Fruit fly (Drosophila melanogaster): ENCODE results near the gene CG31862.

The CG31862 gene

dm6 chr2L:12348407-12349091, 9.9 kb downstream of the CG31862 start (continued):
- TF ChIP-seq wek (GFP tag; optimal IDR thresholded peaks at IDR 0.05): no peak
- no peak for TF ChIP-seq Sry-β (GFP tag; optimal IDR thresholded peaks at IDR 0.05)
- no peak for TF ChIP-seq maf-S (GFP tag; optimal IDR thresholded peaks at IDR 0.05)
- TF ChIP-seq eve (GFP tag; optimal IDR thresholded peaks at IDR 0.05): peak in 1 of 2 experiments; percentile 65
- TF ChIP-seq Eip74EF (GFP tag; optimal IDR thresholded peaks at IDR 0.05): no peak
- TF ChIP-seq Six4 (GFP tag; optimal IDR thresholded peaks at IDR 0.05): no peak
- no peak for TF ChIP-seq HLH4C (GFP tag; IDR thresholded peaks at IDR 0.05; ENCODE audit: partially characterized antibody)
- TF ChIP-seq CG13296 (GFP tag; optimal IDR thresholded peaks at IDR 0.05): peak; percentile 29

dm6 chr2L:12350880-12351279, 12.2 kb downstream of the CG31862 start:
- TF ChIP-seq sr (GFP tag; IDR thresholded peaks at IDR 0.05) (no peak), CG4360 (GFP tag; IDR thresholded peaks at IDR 0.05) (no peak), Myb (GFP tag; optimal IDR thresholded peaks at IDR 0.05) (peak; percentile 9), fd64A (GFP tag; optimal IDR thresholded peaks at IDR 0.05) (no peak), pzg (GFP tag; optimal IDR thresholded peaks at IDR 0.05) (no peak), slp2 (GFP tag; optimal IDR thresholded peaks at IDR 0.05) (peak; percentile 34), CG9609 (GFP tag; optimal IDR thresholded peaks at IDR 0.05) (peak; percentile 72), Hsf (GFP tag; optimal IDR thresholded peaks at IDR 0.05) (peak; percentile 7), crol (GFP tag; IDR thresholded peaks at IDR 0.05) (0 out of 2 replicates have a peak, but pooled peaks have one; percentile 37), Hr51 (GFP tag; optimal IDR thresholded peaks at IDR 0.05) (peak in 1 of 2 experiments; percentile 2), disco-r (GFP tag; optimal IDR thresholded peaks at IDR 0.05) (no peak), Ptx1 (GFP tag; IDR thresholded peaks at IDR 0.05) (peak; percentile 48), nerfin-1 (tag; optimal IDR thresholded peaks at IDR 0.05) (no peak), vnd (GFP tag; IDR thresholded peaks at IDR 0.05; ENCODE audit: partially characterized antibody) (no peak), Dip2 (GFP tag; IDR thresholded peaks at IDR 0.05) (no peak), BtbVII (GFP tag; optimal IDR thresholded peaks at IDR 0.05) (no peak), shn (GFP tag; optimal IDR thresholded peaks at IDR 0.05) (no peak), CG10654 (GFP tag; optimal IDR thresholded peaks at IDR 0.05) (peak; percentile 38), CG15696 (tag; optimal IDR thresholded peaks at IDR 0.05) (peak; percentile 70), D (optimal IDR thresholded peaks at IDR 0.05) (no peak), D (GFP tag; optimal IDR thresholded peaks at IDR 0.05) (peak; percentile 57), gce (GFP tag; IDR thresholded peaks at IDR 0.05) (no peak), psq (GFP tag; optimal IDR thresholded peaks at IDR 0.05) (no peak), zen2 (GFP tag; IDR thresholded peaks at IDR 0.05; ENCODE audit: partially characterized antibody) (no peak), CG14965 (GFP tag; optimal IDR thresholded peaks at IDR 0.05; ENCODE audit: borderline replicate concordance) (no peak), CG10979 (tag; optimal IDR thresholded peaks at IDR 0.05) (peak; percentile 78), HLH54F (GFP tag; optimal IDR thresholded peaks at IDR 0.05) (no peak), Side (GFP tag; optimal IDR thresholded peaks at IDR 0.05) (peak; percentile 4), CG8478 (optimal IDR thresholded peaks at IDR 0.05) (no peak), CG8281 (tag; optimal IDR thresholded peaks at IDR 0.05) (no peak), Blimp-1 (GFP tag; optimal IDR thresholded peaks at IDR 0.05) (peak; percentile 48), NK7.1 (GFP tag; optimal IDR thresholded peaks at IDR 0.05) (no peak), ato (GFP tag; IDR thresholded peaks at IDR 0.05; ENCODE audit: partially characterized antibody) (no peak), CG8089 (GFP tag; optimal IDR thresholded peaks at IDR 0.05) (peak; percentile 43), toy (GFP tag; IDR thresholded peaks at IDR 0.05) (no peak), wor (GFP tag; IDR thresholded peaks at IDR 0.05) (peak; percentile 48; the same call in 1 of the 2 replicates), CG14050 (GFP tag; IDR thresholded peaks at IDR 0.05) (0 out of 3 replicates have a peak, but pooled peaks have one; percentile 20), BEAF-32 (GFP tag; optimal IDR thresholded peaks at IDR 0.05) (no peak), trem (tag; optimal IDR thresholded peaks at IDR 0.05) (no peak), Ets97D (GFP tag; optimal IDR thresholded peaks at IDR 0.05) (no peak), rib (GFP tag; IDR thresholded peaks at IDR 0.05) (no peak)
